Fruit fly (Drosophila melanogaster) whole organism, prepupa: ENCODE data around the gene wts.

ENCODE experiments used
- Eip78C ChIP-seq: fragments of 200-800 bp; sonication (Bioruptor generic); peaks from one replicate; lab custom pipeline; 2016; ENCODE audit warnings: missing biosample characterization, missing genetic modification characterization
- Ets96B ChIP-seq: fragments of 200-800 bp; optimal IDR thresholded peaks from 2 replicates; lab custom pipeline; 2019; ENCODE audit warnings: missing biosample characterization, mild to moderate bottlenecking, missing genetic modification characterization, moderate library complexity
- Smox ChIP-seq: fragments of 200-800 bp; sonication (Bioruptor generic); optimal IDR thresholded peaks from 3 replicates; lab custom pipeline; 2016; ENCODE audit warnings: missing biosample characterization, missing genetic modification characterization

DNA sequence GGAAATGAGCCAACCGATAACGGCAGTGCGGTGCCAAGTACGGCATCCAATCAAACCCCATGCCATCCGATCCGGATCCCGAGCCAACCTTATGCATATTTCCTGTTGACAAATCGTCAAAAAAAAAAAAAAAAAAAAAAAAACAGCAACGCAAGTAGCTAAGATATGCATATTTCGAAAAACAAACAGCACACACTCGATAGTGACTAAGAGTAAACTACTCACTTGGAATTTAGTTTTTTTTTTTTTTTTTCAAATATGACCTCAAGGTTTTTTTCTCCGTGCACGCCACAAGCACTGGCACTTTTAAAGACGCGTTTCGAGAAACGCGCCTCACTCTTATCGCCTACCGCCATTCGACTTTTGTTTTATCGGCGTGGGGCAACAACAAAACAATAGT lies 31.2 kb downstream of the wts start:
- TF ChIP-seq Eip78C (peak; percentile 84), Smox (GFP tag; lab: Kevin White, UChicago) (no peak), Ets96B (tag; lab: Kevin White, UChicago) (no peak)
